Worm (Caenorhabditis elegans) whole organism, L4 larva: ENCODE data around the gene sdz-38.

Experiments used
- F49E8.2 ChIP-seq: sonication (generic microtip); optimal IDR thresholded peaks from 2 replicates; lab custom pipeline; 2016; ENCODE audit warnings: missing compliant biosample characterization, mild to moderate bottlenecking, missing genetic modification characterization, borderline replicate concordance
- T20F7.1 ChIP-seq: fragments of 200-800 bp; sonication (Bioruptor generic); optimal IDR thresholded peaks from 2 replicates; lab custom pipeline; 2018; ENCODE audit warnings: mild to moderate bottlenecking, missing genetic modification characterization, missing compliant biosample characterization
- Y105C5A.15 ChIP-seq: fragments of 200-800 bp; sonication (Bioruptor generic); IDR thresholded peaks from 2 replicates; pipeline ENCODE4 v1.3.6; 2022; ENCODE audit warnings: missing genetic modification characterization, missing compliant biosample characterization
- Y48G9A.11 ChIP-seq: fragments of 200-800 bp; sonication (Bioruptor generic); IDR thresholded peaks from 2 replicates; pipeline ENCODE4 v1.3.6; 2022; ENCODE audit warnings: missing genetic modification reagents, missing genetic modification characterization, missing compliant biosample characterization
- Y5F2A.4 ChIP-seq: fragments of 200-800 bp; sonication (Bioruptor generic); optimal IDR thresholded peaks from 2 replicates; lab custom pipeline; 2018; ENCODE audit warnings: mild to moderate bottlenecking, missing genetic modification characterization, missing compliant biosample characterization
- ZK337.2 ChIP-seq: fragments of 200-800 bp; sonication (Bioruptor generic); IDR thresholded peaks from 2 replicates; pipeline ENCODE4 v1.3.6; 2022; ENCODE audit warnings: missing genetic modification reagents, missing genetic modification characterization, missing compliant biosample characterization
- aly-2 ChIP-seq: sonication (generic microtip); optimal IDR thresholded peaks from 2 replicates; lab custom pipeline; 2018; ENCODE audit warnings: missing biosample characterization, missing genetic modification characterization
- ama-1 ChIP-seq: fragments of 150-350 bp; optimal IDR thresholded peaks from 2 replicates; lab custom pipeline; 2014; ENCODE audit warnings: inconsistent platforms, mixed read lengths
- arid-1 ChIP-seq: fragments of 200-800 bp; sonication (Bioruptor generic); conservative IDR thresholded peaks from 2 replicates; pipeline ENCODE4 v1.3.6; 2022; ENCODE audit warnings: missing genetic modification reagents, missing genetic modification characterization, missing compliant biosample characterization
- ceh-44 ChIP-seq: fragments of 200-800 bp; sonication (Bioruptor generic); IDR thresholded peaks from 2 replicates; pipeline ENCODE4 v1.3.6; 2022; ENCODE audit warnings: missing genetic modification reagents, missing genetic modification characterization, missing compliant biosample characterization
- ceh-82 ChIP-seq: sonication (generic microtip); optimal IDR thresholded peaks from 2 replicates; lab custom pipeline; 2017; ENCODE audit warnings: missing biosample characterization, missing genetic modification characterization
- cey-2 ChIP-seq: sonication (generic microtip); optimal IDR thresholded peaks from 3 replicates; lab custom pipeline; 2017; ENCODE audit warnings: missing genetic modification characterization, mild to moderate bottlenecking, missing compliant biosample characterization, antibody characterized with exemption, borderline replicate concordance; ENCODE audit not compliant: insufficient read depth
- daf-12 ChIP-seq: fragments of 150-350 bp; optimal IDR thresholded peaks from 2 replicates; lab custom pipeline; 2014; ENCODE audit warnings: missing biosample characterization, missing genetic modification reagents, missing genetic modification characterization
- daf-16 ChIP-seq, 3 experiments: sonication (generic microtip); optimal IDR thresholded peaks; 2 replicates each; lab custom pipeline; 2016 to 2017; ENCODE audit warnings: missing genetic modification characterization in 3 of 3, missing genetic modification reagents in 3 of 3, mild to moderate bottlenecking in 2 of 3, missing compliant biosample characterization in 2 of 3, missing biosample characterization in 1 of 3, moderate library complexity in 1 of 3
- daf-19 ChIP-seq: fragments of 200-800 bp; sonication (Bioruptor generic); conservative IDR thresholded peaks from 2 replicates; pipeline ENCODE4 v1.3.6; 2022; ENCODE audit warnings: missing genetic modification characterization, missing compliant biosample characterization
- dve-1 ChIP-seq: sonication (generic microtip); optimal IDR thresholded peaks from 2 replicates; lab custom pipeline; 2017; ENCODE audit warnings: antibody characterized with exemption, mild to moderate bottlenecking, missing genetic modification characterization, missing compliant biosample characterization; ENCODE audit not compliant: insufficient read depth
- fkh-10 ChIP-seq: fragments of 150-350 bp; optimal IDR thresholded peaks from 2 replicates; lab custom pipeline; 2014; ENCODE audit warnings: missing biosample characterization, missing genetic modification reagents, missing genetic modification characterization
- hlh-11 ChIP-seq: fragments of 200-800 bp; sonication (Bioruptor generic); optimal IDR thresholded peaks from 2 replicates; lab custom pipeline; 2018; ENCODE audit warnings: mild to moderate bottlenecking, missing genetic modification characterization, missing compliant biosample characterization
- hmg-1.1 ChIP-seq: fragments of 200-800 bp; sonication (Bioruptor generic); IDR thresholded peaks from 2 replicates; pipeline ENCODE4 v1.3.6; 2022; ENCODE audit warnings: missing genetic modification reagents, missing genetic modification characterization, missing compliant biosample characterization
- lin-1 ChIP-seq: fragments of 200-800 bp; sonication (Bioruptor generic); IDR thresholded peaks from 2 replicates; pipeline ENCODE4 v1.3.6; 2022; ENCODE audit warnings: missing genetic modification reagents, missing genetic modification characterization, missing compliant biosample characterization
- lin-15B ChIP-seq: fragments of 150-350 bp; sonication (generic microtip); optimal IDR thresholded peaks from 3 replicates; lab custom pipeline; 2014; ENCODE audit warnings: missing biosample characterization, missing genetic modification characterization
- lin-38 ChIP-seq: fragments of 200-800 bp; sonication (Bioruptor generic); IDR thresholded peaks from 2 replicates; pipeline ENCODE4 v1.3.6; 2022; ENCODE audit warnings: missing genetic modification reagents, missing genetic modification characterization, missing compliant biosample characterization
- lsy-2 ChIP-seq, 2 experiments: fragments of 150-350 bp in 1 of 2; sonication (generic microtip) in 1 of 2; optimal IDR thresholded peaks; 2 replicates each; lab custom pipeline; 2014 to 2017; ENCODE audit warnings: missing biosample characterization in 2 of 2, missing genetic modification characterization in 2 of 2
- madf-9 ChIP-seq: fragments of 200-800 bp; sonication (Bioruptor generic); conservative IDR thresholded peaks from 2 replicates; pipeline ENCODE4 v1.3.6; 2022; ENCODE audit warnings: missing genetic modification reagents, missing genetic modification characterization, missing compliant biosample characterization
- mxl-2 ChIP-seq: fragments of 200-800 bp; sonication (Bioruptor generic); conservative IDR thresholded peaks from 2 replicates; pipeline ENCODE4 v1.3.6; 2022; ENCODE audit warnings: missing genetic modification reagents, missing genetic modification characterization, missing compliant biosample characterization
- nhr-10 ChIP-seq: fragments of 150-350 bp; optimal IDR thresholded peaks from 2 replicates; lab custom pipeline; 2014; ENCODE audit warnings: missing biosample characterization, missing genetic modification characterization
- nhr-111 ChIP-seq: fragments of 200-800 bp; sonication (Bioruptor generic); optimal IDR thresholded peaks from 2 replicates; lab custom pipeline; 2018; ENCODE audit warnings: mild to moderate bottlenecking, missing genetic modification characterization, missing compliant biosample characterization
- nhr-237 ChIP-seq: sonication (generic microtip); optimal IDR thresholded peaks from 2 replicates; lab custom pipeline; 2017; ENCODE audit warnings: missing biosample characterization, missing genetic modification characterization
- nhr-28 ChIP-seq: fragments of 150-350 bp; optimal IDR thresholded peaks from 2 replicates; lab custom pipeline; 2014; ENCODE audit warnings: missing biosample characterization, missing genetic modification characterization
- nhr-48 ChIP-seq: sonication (generic microtip); optimal IDR thresholded peaks from 2 replicates; lab custom pipeline; 2016; ENCODE audit warnings: mild to moderate bottlenecking, missing genetic modification characterization, missing compliant biosample characterization
- nhr-76 ChIP-seq: fragments of 150-350 bp; optimal IDR thresholded peaks from 2 replicates; lab custom pipeline; 2014; ENCODE audit warnings: missing biosample characterization, missing genetic modification characterization
- nhr-77 ChIP-seq: fragments of 150-350 bp; optimal IDR thresholded peaks from 2 replicates; lab custom pipeline; 2014; ENCODE audit warnings: missing biosample characterization, missing genetic modification characterization
- pha-4 ChIP-seq, 2 experiments: fragments of 150-350 bp in 1 of 2; fragments of 200-800 bp in 1 of 2; sonication (Bioruptor generic) in 1 of 2; IDR thresholded peaks in 1 of 2; optimal IDR thresholded peaks in 1 of 2; 2 replicates each; pipeline versions ENCODE4 v1.3.6 to Lab custom; 2014 to 2022; ENCODE audit warnings: missing genetic modification characterization in 2 of 2, missing genetic modification reagents in 2 of 2, missing biosample characterization in 1 of 2, missing compliant biosample characterization in 1 of 2
- pqm-1 ChIP-seq: sonication (generic microtip); optimal IDR thresholded peaks from 2 replicates; lab custom pipeline; 2017; ENCODE audit warnings: missing biosample characterization, missing genetic modification characterization
- rbr-2 ChIP-seq: sonication (generic microtip); optimal IDR thresholded peaks from 2 replicates; lab custom pipeline; 2016; ENCODE audit warnings: missing genotype, missing genetic modification characterization, missing compliant biosample characterization
- saeg-2 ChIP-seq: fragments of 200-800 bp; sonication (Bioruptor generic); IDR thresholded peaks from 2 replicates; pipeline ENCODE4 v1.3.6; 2022; ENCODE audit warnings: missing genetic modification reagents, missing genetic modification characterization, missing compliant biosample characterization
- sdz-12 ChIP-seq: fragments of 200-800 bp; sonication (Bioruptor generic); optimal IDR thresholded peaks from 2 replicates; lab custom pipeline; 2018; ENCODE audit warnings: mild to moderate bottlenecking, missing genetic modification characterization, missing compliant biosample characterization
- snpc-4 ChIP-seq: fragments of 150-350 bp; optimal IDR thresholded peaks from 2 replicates; lab custom pipeline; 2014; ENCODE audit warnings: missing biosample characterization, missing genetic modification characterization
- spr-3 ChIP-seq: fragments of 200-800 bp; sonication (Bioruptor generic); optimal IDR thresholded peaks from 2 replicates; lab custom pipeline; 2018; ENCODE audit warnings: mild to moderate bottlenecking, missing genetic modification characterization, missing compliant biosample characterization
- tag-97 ChIP-seq: fragments of 200-800 bp; sonication (Bioruptor generic); IDR thresholded peaks from 2 replicates; pipeline ENCODE4 v1.3.6; 2022; ENCODE audit warnings: missing genetic modification characterization, missing compliant biosample characterization
- tra-1 ChIP-seq: fragments of 200-800 bp; sonication (Bioruptor generic); IDR thresholded peaks from 2 replicates; pipeline ENCODE4 v1.3.6; 2022; ENCODE audit warnings: missing genetic modification reagents, missing genetic modification characterization, missing compliant biosample characterization
- unc-39 ChIP-seq: sonication (generic microtip); optimal IDR thresholded peaks from 2 replicates; lab custom pipeline; 2017; ENCODE audit warnings: missing biosample characterization, missing genetic modification characterization
- unc-62 ChIP-seq, 3 experiments: fragments of 150-350 bp in 1 of 3; sonication (generic microtip); optimal IDR thresholded peaks in 2 of 3; peaks in 1 of 3; 1 replicate in 1 of 3; 2 replicates in 2 of 3; lab custom pipeline; 2014 to 2017; ENCODE audit warnings: missing biosample characterization in 3 of 3, missing genetic modification characterization in 3 of 3, missing genetic modification reagents in 3 of 3, missing genotype in 1 of 3
- vab-7 ChIP-seq: fragments of 200-800 bp; sonication (Bioruptor generic); IDR thresholded peaks from 2 replicates; pipeline ENCODE4 v1.3.6; 2022; ENCODE audit warnings: missing genetic modification reagents, missing genetic modification characterization, missing compliant biosample characterization
- zip-2 ChIP-seq: fragments of 150-350 bp; optimal IDR thresholded peaks from 2 replicates; lab custom pipeline; 2014; ENCODE audit warnings: missing biosample characterization, missing genetic modification characterization

Gene sdz-38

DNA sequence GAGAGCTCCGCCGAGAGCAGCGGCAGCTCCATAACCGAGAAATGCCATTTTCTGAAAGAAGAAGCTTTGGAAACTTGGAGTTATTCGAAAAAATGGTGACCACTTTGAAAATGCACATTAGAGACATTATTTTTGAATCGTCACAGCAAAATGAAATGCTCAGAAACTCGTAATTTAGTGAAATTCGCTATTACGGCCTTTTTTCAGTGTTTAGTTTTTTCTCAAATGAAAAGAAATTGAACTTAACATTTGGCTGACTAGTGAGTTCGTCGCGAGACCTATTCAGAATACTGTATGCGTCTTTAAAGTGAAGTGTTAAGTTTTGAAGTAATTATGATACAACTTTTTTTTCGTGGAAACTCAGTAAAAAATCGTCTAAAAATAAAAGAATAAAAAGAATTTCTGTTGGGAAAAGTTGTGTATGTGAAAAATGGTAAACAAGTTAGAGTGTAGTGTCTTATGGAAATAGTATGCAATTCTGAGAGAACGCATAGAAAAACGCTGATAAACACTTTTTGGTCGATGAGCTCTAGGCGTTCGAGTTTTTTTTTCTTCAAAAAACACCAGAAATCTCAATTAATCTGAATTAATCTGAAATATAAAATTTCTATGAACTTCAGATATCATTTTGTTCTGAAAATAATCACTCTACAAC lies 11.1 kb downstream of the sdz-38 start, which contains the start of gene R53.5:
Gene R53.5 (minus strand): TSS at position 51 of the 655 bp plus-strand sequence.
- peak in 1 of 2 experiments; percentile 22 for TF ChIP-seq unc-62 (GFP tag; optimal IDR thresholded peaks at IDR 0.05 in 1 of 2; lab: Kevin White, UChicago)
- no peak for TF ChIP-seq unc-62 (tag; optimal IDR thresholded peaks at IDR 0.05; lab: Kevin White, UChicago)
- peak; percentile 22 for TF ChIP-seq nhr-77 (tag; lab: Kevin White, UChicago)
- TF ChIP-seq T20F7.1 (GFP tag; lab: Kevin White, UChicago), result peak; percentile 39
- no peak for TF ChIP-seq arid-1
- no peak for TF ChIP-seq nhr-111 (GFP tag; lab: Kevin White, UChicago)
- TF ChIP-seq nhr-28 (tag; lab: Kevin White, UChicago), result peak; percentile 41
- no peak for TF ChIP-seq unc-39 (tag; lab: Kevin White, UChicago)
- TF ChIP-seq ama-1, result no peak
- peak in 1 of 2 experiments; percentile 59 for TF ChIP-seq daf-16 (GFP tag; optimal IDR thresholded peaks at IDR 0.05; lab: Kevin White, UChicago)
- TF ChIP-seq daf-16 (tag; optimal IDR thresholded peaks at IDR 0.05; lab: Kevin White, UChicago), result peak; percentile 91
- TF ChIP-seq daf-12 (tag; lab: Kevin White, UChicago), result no peak
- TF ChIP-seq fkh-10 (GFP tag; lab: Kevin White, UChicago), result no peak
- TF ChIP-seq lin-38 (GFP tag; lab: Robert Waterston, UW), result 0 out of 2 replicates have a peak, but pooled peaks have one; percentile 14
- peak; percentile 25 for TF ChIP-seq dve-1 (tag; lab: Kevin White, UChicago)
- TF ChIP-seq lin-1 (GFP tag; lab: Robert Waterston, UW), result no peak
- TF ChIP-seq hmg-1.1 (GFP tag; lab: Robert Waterston, UW), result no peak
- TF ChIP-seq nhr-48 (tag; lab: Kevin White, UChicago), result no peak
- TF ChIP-seq lsy-2 (tag; optimal IDR thresholded peaks at IDR 0.05; lab: Kevin White, UChicago), result peak in 1 of 2 experiments; percentile 41
- peak; percentile 3 for TF ChIP-seq pqm-1 (tag; lab: Kevin White, UChicago)
- no peak for TF ChIP-seq lin-15B
- no peak for TF ChIP-seq aly-2 (tag; lab: Kevin White, UChicago)

DNA sequence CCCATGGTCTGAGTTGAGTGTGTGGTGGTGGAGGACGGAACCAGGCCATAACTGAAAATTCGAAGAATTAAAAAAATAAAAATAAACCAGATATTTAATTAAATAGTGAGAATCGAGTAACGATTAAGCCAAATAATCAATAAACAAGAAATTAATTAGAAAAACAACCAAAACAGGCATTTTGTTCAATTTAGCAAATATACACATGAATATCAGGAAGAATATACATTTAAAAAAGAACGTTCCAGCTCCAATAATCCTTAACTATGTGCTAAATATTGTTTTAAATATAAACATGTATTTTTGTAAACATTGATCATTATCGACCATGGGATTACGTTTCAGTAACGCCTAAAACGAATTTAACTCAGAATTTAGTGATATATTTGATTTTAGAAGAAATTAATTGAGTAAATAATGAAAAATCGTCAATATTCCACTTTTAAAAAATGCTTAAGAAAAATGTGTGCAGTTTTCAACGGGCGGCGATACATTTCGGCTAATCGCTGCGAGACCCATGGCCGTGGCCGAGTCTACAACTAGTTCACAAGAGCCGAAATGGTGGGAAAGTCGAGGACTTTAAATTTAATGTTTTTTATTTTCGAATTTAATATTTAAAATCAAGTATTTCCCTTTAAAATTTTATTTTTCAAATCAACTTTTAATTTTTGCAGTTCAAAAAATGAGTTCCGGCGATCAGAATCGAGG lies 13.5 kb downstream of the sdz-38 start, which contains the start of the genes R53.4 and psf-1:
Gene R53.4 (minus strand): TSS at position 51 of the 708 bp plus-strand sequence.
Gene psf-1 (plus strand): TSS at position 675 of the 708 bp plus-strand sequence.
- TF ChIP-seq Y105C5A.15 (no peak), saeg-2 (GFP tag; lab: Robert Waterston, UW) (no peak), nhr-28 (tag; lab: Kevin White, UChicago) (peak; percentile 40), aly-2 (tag; lab: Kevin White, UChicago) (no peak), cey-2 (tag; lab: Kevin White, UChicago) (no peak), sdz-12 (GFP tag; lab: Kevin White, UChicago) (no peak), nhr-237 (tag; lab: Kevin White, UChicago) (no peak), ceh-44 (GFP tag; lab: Robert Waterston, UW) (peak; percentile 61; the same call in 1 of the 2 replicates), snpc-4 (tag; lab: Kevin White, UChicago) (no peak), Y5F2A.4 (GFP tag; lab: Kevin White, UChicago) (no peak), tra-1 (GFP tag; lab: Robert Waterston, UW) (0 out of 2 replicates have a peak, but pooled peaks have one; percentile 37), tag-97 (GFP tag; lab: Robert Waterston, UW) (no peak), daf-19 (no peak), nhr-76 (tag; lab: Kevin White, UChicago) (no peak), vab-7 (GFP tag; lab: Robert Waterston, UW) (peak; percentile 30; the same call in 1 of the 2 replicates), lin-15B (no peak), lsy-2 (tag; optimal IDR thresholded peaks at IDR 0.05; lab: Kevin White, UChicago) (peak in 1 of 2 experiments; percentile 90), madf-9 (no peak), hlh-11 (peak; percentile 36), zip-2 (no peak), nhr-10 (tag; lab: Kevin White, UChicago) (no peak), nhr-77 (tag; lab: Kevin White, UChicago) (peak; percentile 31), mxl-2 (GFP tag; lab: Robert Waterston, UW) (no peak), Y48G9A.11 (no peak), ceh-82 (no peak), spr-3 (GFP tag; lab: Kevin White, UChicago) (no peak), rbr-2 (tag; lab: Kevin White, UChicago) (peak; percentile 49), F49E8.2 (tag; lab: Kevin White, UChicago) (no peak), pha-4 (GFP tag; IDR thresholded peaks at IDR 0.05; lab: Robert Waterston, UW) (no peak), pha-4 (tag; optimal IDR thresholded peaks at IDR 0.05; lab: Kevin White, UChicago) (no peak), ZK337.2 (GFP tag; lab: Robert Waterston, UW) (no peak)
